Fruit fly (Drosophila melanogaster) whole organism, wandering third instar larva: ENCODE results near the gene jar.

ENCODE experiments used
- Abd-B ChIP-seq: fragments of >200 bp; optimal IDR thresholded peaks from 2 replicates; lab custom pipeline; 2017; ENCODE audit warnings: missing biosample characterization, missing genetic modification characterization
- CG32264 ChIP-seq: fragments of 200-800 bp; sonication (Bioruptor generic); optimal IDR thresholded peaks from 2 replicates; lab custom pipeline; 2016; ENCODE audit warnings: missing biosample characterization, missing genetic modification characterization
- CG9705 ChIP-seq: fragments of 200-800 bp; sonication (Bioruptor generic); optimal IDR thresholded peaks from 2 replicates; lab custom pipeline; 2018; ENCODE audit warnings: missing biosample characterization, mild to moderate bottlenecking, missing genetic modification characterization
- CrebA ChIP-seq: fragments of 200-800 bp; sonication (Bioruptor generic); optimal IDR thresholded peaks from 2 replicates; lab custom pipeline; 2016; ENCODE audit warnings: missing biosample characterization, mild to moderate bottlenecking, missing genetic modification characterization, borderline replicate concordance
- Dfd ChIP-seq: fragments of >200 bp; optimal IDR thresholded peaks from 2 replicates; lab custom pipeline; 2017; ENCODE audit warnings: missing biosample characterization, missing genetic modification characterization
- Dif ChIP-seq: fragments of 200-275, 200-300 bp; sonication (Bioruptor generic); optimal IDR thresholded peaks from 2 replicates; lab custom pipeline; 2018; ENCODE audit warnings: missing biosample characterization, missing genetic modification characterization; ENCODE audit not compliant: partially characterized antibody
- GATAd ChIP-seq: sonication (Bioruptor generic); optimal IDR thresholded peaks from 2 replicates; lab custom pipeline; 2016; ENCODE audit warnings: missing biosample characterization, missing genetic modification characterization
- HLH106 ChIP-seq: fragments of 200-800 bp; optimal IDR thresholded peaks from 3 replicates; lab custom pipeline; 2019; ENCODE audit warnings: missing biosample characterization, mild to moderate bottlenecking, missing genetic modification characterization, moderate library complexity
- Hnf4 ChIP-seq: fragments of 200-800 bp; sonication (Bioruptor generic); optimal IDR thresholded peaks from 2 replicates; lab custom pipeline; 2016; ENCODE audit warnings: missing biosample characterization, mild to moderate bottlenecking, missing genetic modification characterization
- Hr78 ChIP-seq: fragments of >200 bp; optimal IDR thresholded peaks from 2 replicates; lab custom pipeline; 2017; ENCODE audit warnings: missing biosample characterization, missing genetic modification characterization
- Hr83 ChIP-seq: fragments of 200-300 bp; sonication (Bioruptor generic); optimal IDR thresholded peaks from 2 replicates; lab custom pipeline; 2016; ENCODE audit warnings: missing biosample characterization, mild to moderate bottlenecking, missing genetic modification characterization, moderate library complexity; ENCODE audit not compliant: poor library complexity, severe bottlenecking
- Jra ChIP-seq: sonication (Bioruptor generic); optimal IDR thresholded peaks from 2 replicates; lab custom pipeline; 2016; ENCODE audit warnings: missing biosample characterization, missing genetic modification characterization
- Mio ChIP-seq: sonication (Bioruptor generic); optimal IDR thresholded peaks from 2 replicates; lab custom pipeline; 2016; ENCODE audit warnings: missing biosample characterization, missing genetic modification characterization
- Myc ChIP-seq: fragments of >200 bp; optimal IDR thresholded peaks from 2 replicates; lab custom pipeline; 2017
- N ChIP-seq: fragments of >200 bp; optimal IDR thresholded peaks from 2 replicates; lab custom pipeline; 2018; ENCODE audit warnings: missing biosample characterization, missing external identifiers, missing genetic modification characterization
- OdsH ChIP-seq: fragments of 200-800 bp; sonication (Bioruptor generic); optimal IDR thresholded peaks from 2 replicates; lab custom pipeline; 2016; ENCODE audit warnings: missing biosample characterization, mild to moderate bottlenecking, missing genetic modification characterization
- Rel ChIP-seq, 2 experiments: fragments of 200-800 bp; sonication (Bioruptor generic) in 1 of 2; optimal IDR thresholded peaks; 2 replicates in 1 of 2; 3 replicates in 1 of 2; lab custom pipeline; 2016 to 2019; ENCODE audit warnings: mild to moderate bottlenecking in 2 of 2, missing biosample characterization in 2 of 2, missing genetic modification characterization in 2 of 2, moderate library complexity in 1 of 2
- Sp1 ChIP-seq: fragments of 200-800 bp; sonication (Bioruptor generic); optimal IDR thresholded peaks from 3 replicates; lab custom pipeline; 2019; ENCODE audit warnings: missing biosample characterization, mild to moderate bottlenecking, missing genetic modification characterization, moderate library complexity
- Vsx2 ChIP-seq: fragments of 200-300, 225-300 bp; sonication (Bioruptor generic); optimal IDR thresholded peaks from 2 replicates; lab custom pipeline; 2018; ENCODE audit warnings: missing biosample characterization, missing genetic modification characterization; ENCODE audit not compliant: partially characterized antibody
- br ChIP-seq: fragments of 200-800 bp; sonication (Bioruptor generic); optimal IDR thresholded peaks from 2 replicates; lab custom pipeline; 2016; ENCODE audit warnings: missing biosample characterization, missing genetic modification characterization
- brk ChIP-seq: fragments of 200-800 bp; sonication (Bioruptor generic); optimal IDR thresholded peaks from 2 replicates; lab custom pipeline; 2016; ENCODE audit warnings: missing biosample characterization, mild to moderate bottlenecking, missing genetic modification characterization
- dl ChIP-seq, 2 experiments: fragments of 175-275, 200-275 bp in 1 of 2; fragments of 200-275 bp in 1 of 2; sonication (Bioruptor generic); optimal IDR thresholded peaks; lab custom pipeline; 2018; ENCODE audit warnings: mild to moderate bottlenecking in 2 of 2, missing biosample characterization in 2 of 2, missing genetic modification characterization in 2 of 2, moderate library complexity in 2 of 2; ENCODE audit not compliant: partially characterized antibody in 2 of 2, insufficient read depth in 1 of 2
- dmrt93B ChIP-seq: fragments of 200-800 bp; sonication (Bioruptor generic); optimal IDR thresholded peaks from 2 replicates; lab custom pipeline; 2018; ENCODE audit warnings: missing biosample characterization, mild to moderate bottlenecking, missing genetic modification characterization
- dsf ChIP-seq: sonication (Bioruptor generic); optimal IDR thresholded peaks from 2 replicates; lab custom pipeline; 2016; ENCODE audit warnings: missing biosample characterization, missing genetic modification characterization, borderline replicate concordance
- ey ChIP-seq: fragments of 200-800 bp; sonication (Bioruptor generic); optimal IDR thresholded peaks from 2 replicates; lab custom pipeline; 2016; ENCODE audit warnings: missing biosample characterization, missing genetic modification characterization
- foxo ChIP-seq, 2 experiments: fragments of 200-800 bp; sonication (Bioruptor generic); optimal IDR thresholded peaks; 2 replicates in 1 of 2; 3 replicates in 1 of 2; lab custom pipeline; 2016 to 2017; ENCODE audit warnings: missing biosample characterization in 2 of 2, missing genetic modification characterization in 2 of 2
- fru ChIP-seq: fragments of 200-800 bp; sonication (Bioruptor generic); optimal IDR thresholded peaks from 3 replicates; lab custom pipeline; 2016; ENCODE audit warnings: missing biosample characterization, mild to moderate bottlenecking, missing genetic modification characterization
- h ChIP-seq: fragments of 200-800 bp; sonication (Bioruptor generic); optimal IDR thresholded peaks from 3 replicates; lab custom pipeline; 2016; ENCODE audit warnings: missing biosample characterization, mild to moderate bottlenecking, missing genetic modification characterization
- jim ChIP-seq: fragments of 175-275, 200-325 bp; sonication (Bioruptor generic); optimal IDR thresholded peaks from 2 replicates; lab custom pipeline; 2016; ENCODE audit warnings: missing biosample characterization, mild to moderate bottlenecking, missing genetic modification characterization
- lola ChIP-seq: fragments of >200 bp; optimal IDR thresholded peaks from 2 replicates; lab custom pipeline; 2017; ENCODE audit warnings: missing biosample characterization, missing genetic modification characterization
- pan ChIP-seq: fragments of >200 bp; optimal IDR thresholded peaks from 2 replicates; lab custom pipeline; 2017
- psq ChIP-seq: fragments of 200-800 bp; sonication (Bioruptor generic); optimal IDR thresholded peaks from 3 replicates; lab custom pipeline; 2017; ENCODE audit warnings: missing biosample characterization, mild to moderate bottlenecking, missing genetic modification characterization, moderate library complexity
- rgr ChIP-seq: fragments of 200-800 bp; sonication (Bioruptor generic); optimal IDR thresholded peaks from 3 replicates; lab custom pipeline; 2016; ENCODE audit warnings: missing biosample characterization, mild to moderate bottlenecking, missing genetic modification characterization
- sage ChIP-seq: fragments of 200-800 bp; sonication (Bioruptor generic); optimal IDR thresholded peaks from 2 replicates; lab custom pipeline; 2016; ENCODE audit warnings: missing biosample characterization, mild to moderate bottlenecking, missing genetic modification characterization
- sv ChIP-seq: fragments of 200-800 bp; sonication (Bioruptor generic); optimal IDR thresholded peaks from 3 replicates; lab custom pipeline; 2016; ENCODE audit warnings: missing biosample characterization, missing genetic modification characterization
- tai ChIP-seq: sonication (Bioruptor generic); optimal IDR thresholded peaks from 2 replicates; lab custom pipeline; 2016; ENCODE audit warnings: missing biosample characterization, missing genetic modification characterization
- usp ChIP-seq: fragments of >200 bp; optimal IDR thresholded peaks from 2 replicates; lab custom pipeline; 2017; ENCODE audit warnings: missing biosample characterization, missing genetic modification characterization
- woc ChIP-seq: sonication (Bioruptor generic); optimal IDR thresholded peaks from 2 replicates; lab custom pipeline; 2016; ENCODE audit warnings: missing biosample characterization, mild to moderate bottlenecking, missing genetic modification characterization

Gene jar

dm6 chr3R:24271071-24271470 lies at the start of gene jar:
TSS of gene jar (minus strand) at chr3R:24271233.
- TF ChIP-seq woc (GFP tag; lab: Kevin White, UChicago): no peak
- TF ChIP-seq sage (GFP tag; lab: Kevin White, UChicago): no peak
- peak; percentile 17 for TF ChIP-seq HLH106 (tag; lab: Kevin White, UChicago)
- no peak for TF ChIP-seq Hr78 (GFP tag; lab: Kevin White, UChicago)
- no peak for TF ChIP-seq CG32264
- peak; percentile 64 for TF ChIP-seq h
- no peak for TF ChIP-seq pan
- no peak for TF ChIP-seq fru (GFP tag; lab: Kevin White, UChicago)
- TF ChIP-seq lola (GFP tag; lab: Kevin White, UChicago): no peak
- peak; percentile 49 for TF ChIP-seq Dif
- TF ChIP-seq Rel (GFP tag; optimal IDR thresholded peaks at IDR 0.05; lab: Kevin White, UChicago): no peak
- peak; percentile 85 for TF ChIP-seq Rel (tag; optimal IDR thresholded peaks at IDR 0.05; lab: Kevin White, UChicago)
- TF ChIP-seq dsf (GFP tag; lab: Kevin White, UChicago): no peak
- TF ChIP-seq sv (GFP tag; lab: Kevin White, UChicago): no peak
- TF ChIP-seq brk (GFP tag; lab: Kevin White, UChicago): no peak
- TF ChIP-seq br: peak; percentile 12
- TF ChIP-seq CrebA (GFP tag; lab: Kevin White, UChicago): no peak
- TF ChIP-seq Mio (GFP tag; lab: Kevin White, UChicago): no peak
- TF ChIP-seq tai (GFP tag; lab: Kevin White, UChicago): no peak
- TF ChIP-seq CG9705 (GFP tag; lab: Kevin White, UChicago): no peak
- peak; percentile 36 for TF ChIP-seq Sp1
- TF ChIP-seq dl (GFP tag; optimal IDR thresholded peaks at IDR 0.05; lab: Kevin White, UChicago; ENCODE audit: insufficient read depth in 1 of 2, partially characterized antibody in 2 of 2): no peak
- no peak for TF ChIP-seq Hnf4 (GFP tag; lab: Kevin White, UChicago)
- TF ChIP-seq Myc (lab: Kevin White, UChicago): peak; percentile 54
- no peak for TF ChIP-seq GATAd (GFP tag; lab: Kevin White, UChicago)
- TF ChIP-seq foxo (GFP tag; optimal IDR thresholded peaks at IDR 0.05; lab: Kevin White, UChicago): no peak
- peak; percentile 4 for TF ChIP-seq OdsH (GFP tag; lab: Kevin White, UChicago)
- TF ChIP-seq Vsx2 (GFP tag; lab: Kevin White, UChicago): no peak
- TF ChIP-seq jim: peak; percentile 1
- TF ChIP-seq Dfd (GFP tag; lab: Kevin White, UChicago): no peak
- TF ChIP-seq dmrt93B (GFP tag; lab: Kevin White, UChicago): no peak
- TF ChIP-seq Jra (GFP tag; lab: Kevin White, UChicago): peak; percentile 57
- TF ChIP-seq Hr83 (GFP tag; lab: Kevin White, UChicago): peak; percentile 61
- TF ChIP-seq rgr (GFP tag; lab: Kevin White, UChicago): peak; percentile 1
- no peak for TF ChIP-seq ey (GFP tag; lab: Kevin White, UChicago)
- no peak for TF ChIP-seq usp (GFP tag; lab: Kevin White, UChicago)
- no peak for TF ChIP-seq N (GFP tag; lab: Kevin White, UChicago)
- no peak for TF ChIP-seq Abd-B (GFP tag; lab: Kevin White, UChicago)
- no peak for TF ChIP-seq psq (GFP tag; lab: Kevin White, UChicago)

dm6 chr3R:24320342-24320711 lies 49.3 kb upstream of the jar start:
- TF ChIP-seq dmrt93B (GFP tag; lab: Kevin White, UChicago) (no peak), Vsx2 (GFP tag; lab: Kevin White, UChicago) (peak; percentile 96), Sp1 (no peak), CG9705 (GFP tag; lab: Kevin White, UChicago) (no peak), usp (GFP tag; lab: Kevin White, UChicago) (no peak)
